Worm (Caenorhabditis elegans): ENCODE results near the gene F42G2.5.

DNA sequence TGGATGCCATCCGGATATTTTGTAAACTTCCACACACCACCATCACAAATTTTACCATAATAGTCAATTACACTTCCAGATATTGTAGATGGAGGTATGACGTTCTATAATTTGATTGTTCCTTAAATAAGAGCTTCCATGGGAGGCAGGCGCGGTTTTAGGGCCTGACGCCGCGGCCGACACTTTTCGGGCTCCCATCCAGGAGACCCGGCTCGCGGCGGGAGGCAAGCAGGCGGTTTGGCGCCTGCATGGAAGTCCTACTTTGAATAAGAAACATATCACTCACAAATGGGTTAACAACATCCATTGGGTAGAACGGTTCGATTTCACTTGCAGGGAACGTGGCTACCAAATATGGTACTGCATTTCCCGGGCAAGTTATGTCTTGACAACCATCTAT lies 38.1 kb downstream of the F42G2.5 start:
- TF ChIP-seq W03F9.2 (tag; optimal IDR thresholded peaks at IDR 0.05) (no peak), dao-5 (tag; optimal IDR thresholded peaks at IDR 0.05) (no peak)
